Worm (Caenorhabditis elegans): ENCODE measurements around the gene C48B4.9.

- TF ChIP-seq lin-13 (GFP tag; optimal IDR thresholded peaks at IDR 0.05) (no peak), unc-39 (tag; optimal IDR thresholded peaks at IDR 0.05) (no peak), ztf-4 (tag; optimal IDR thresholded peaks at IDR 0.05) (no peak), blmp-1 (tag; optimal IDR thresholded peaks at IDR 0.05; ENCODE audit: insufficient read depth) (no peak), nhr-12 (tag; optimal IDR thresholded peaks at IDR 0.05) (no peak), lin-39 (tag; optimal IDR thresholded peaks at IDR 0.05) (no peak)
Measured at ce11 chrIII:9565973-9566372, 2.8 kb upstream of the C48B4.9 start, which contains the start of gene C48B4.11.
